Worm (Caenorhabditis elegans) whole organism, L4 larva: ENCODE measurements around the gene srx-24.

ENCODE experiments used
- F26F4.8 ChIP-seq: fragments of 200-800 bp; sonication (Bioruptor generic); conservative IDR thresholded peaks from 2 replicates; pipeline ENCODE4 v1.3.6; 2022; ENCODE audit warnings: missing genetic modification characterization, missing compliant biosample characterization
- F37D6.2 ChIP-seq: sonication (generic microtip); optimal IDR thresholded peaks from 2 replicates; lab custom pipeline; 2016; ENCODE audit warnings: mild to moderate bottlenecking, missing genetic modification characterization, missing compliant biosample characterization
- R02D3.7 ChIP-seq: fragments of 150-350 bp; sonication (generic microtip); optimal IDR thresholded peaks from 3 replicates; lab custom pipeline; 2014; ENCODE audit warnings: missing biosample characterization, missing genetic modification characterization
- ZK337.2 ChIP-seq: fragments of 200-800 bp; sonication (Bioruptor generic); IDR thresholded peaks from 2 replicates; pipeline ENCODE4 v1.3.6; 2022; ENCODE audit warnings: missing genetic modification reagents, missing genetic modification characterization, missing compliant biosample characterization
- aha-1 ChIP-seq: fragments of 150-350 bp; peaks from one replicate; lab custom pipeline; 2014; ENCODE audit warnings: missing biosample characterization, missing genetic modification characterization
- ama-1 ChIP-seq: fragments of 150-350 bp; optimal IDR thresholded peaks from 2 replicates; lab custom pipeline; 2014; ENCODE audit warnings: inconsistent platforms, mixed read lengths
- arid-1 ChIP-seq: fragments of 200-800 bp; sonication (Bioruptor generic); conservative IDR thresholded peaks from 2 replicates; pipeline ENCODE4 v1.3.6; 2022; ENCODE audit warnings: missing genetic modification reagents, missing genetic modification characterization, missing compliant biosample characterization
- attf-4 ChIP-seq: sonication (generic microtip); optimal IDR thresholded peaks from 3 replicates; lab custom pipeline; 2017; ENCODE audit warnings: missing biosample characterization, missing genetic modification characterization
- ceh-62 ChIP-seq: sonication (generic microtip); optimal IDR thresholded peaks from 2 replicates; lab custom pipeline; 2017; ENCODE audit warnings: missing biosample characterization, missing genetic modification characterization
- ceh-82 ChIP-seq: sonication (generic microtip); optimal IDR thresholded peaks from 2 replicates; lab custom pipeline; 2017; ENCODE audit warnings: missing biosample characterization, missing genetic modification characterization
- ces-1 ChIP-seq: fragments of 150-350 bp; sonication (generic microtip); optimal IDR thresholded peaks from 4 replicates; lab custom pipeline; 2014; ENCODE audit warnings: missing biosample characterization, missing genetic modification reagents, missing genetic modification characterization
- ctbp-1 ChIP-seq: fragments of 200-800 bp; sonication (Bioruptor generic); IDR thresholded peaks from 2 replicates; pipeline ENCODE4 v1.3.6; 2022; ENCODE audit warnings: missing genetic modification reagents, missing genetic modification characterization, missing compliant biosample characterization
- daf-16 ChIP-seq, 3 experiments: sonication (generic microtip); optimal IDR thresholded peaks; 2 replicates each; lab custom pipeline; 2016 to 2017; ENCODE audit warnings: missing genetic modification characterization in 3 of 3, missing genetic modification reagents in 3 of 3, mild to moderate bottlenecking in 2 of 3, missing compliant biosample characterization in 2 of 3, missing biosample characterization in 1 of 3, moderate library complexity in 1 of 3
- dmd-6 ChIP-seq: fragments of 200-800 bp; sonication (Bioruptor generic); IDR thresholded peaks from 2 replicates; pipeline ENCODE4 v1.3.6; 2022; ENCODE audit warnings: missing genetic modification reagents, missing genetic modification characterization, missing compliant biosample characterization
- dmd-8 ChIP-seq: fragments of 200-800 bp; sonication (Bioruptor generic); IDR thresholded peaks from 2 replicates; pipeline ENCODE4 v1.3.6; 2022; ENCODE audit warnings: missing genetic modification characterization, missing compliant biosample characterization
- dmd-9 ChIP-seq: fragments of 200-800 bp; sonication (Bioruptor generic); IDR thresholded peaks from 2 replicates; pipeline ENCODE4 v1.3.6; 2022; ENCODE audit warnings: missing genetic modification reagents, missing genetic modification characterization, missing compliant biosample characterization
- egl-27 ChIP-seq: sonication (generic microtip); optimal IDR thresholded peaks from 3 replicates; lab custom pipeline; 2017; ENCODE audit warnings: missing biosample characterization, missing genetic modification reagents, missing genetic modification characterization
- fkh-10 ChIP-seq: fragments of 150-350 bp; optimal IDR thresholded peaks from 2 replicates; lab custom pipeline; 2014; ENCODE audit warnings: missing biosample characterization, missing genetic modification reagents, missing genetic modification characterization
- gei-8 ChIP-seq: fragments of 200-800 bp; sonication (Bioruptor generic); optimal IDR thresholded peaks from 2 replicates; lab custom pipeline; 2018; ENCODE audit warnings: mild to moderate bottlenecking, missing genetic modification characterization, missing compliant biosample characterization
- lim-7 ChIP-seq: fragments of 200-800 bp; sonication (Bioruptor generic); IDR thresholded peaks from 2 replicates; pipeline ENCODE4 v1.3.6; 2022; ENCODE audit warnings: missing genetic modification characterization, missing compliant biosample characterization
- lin-13 ChIP-seq: fragments of 150-350 bp; optimal IDR thresholded peaks from 2 replicates; lab custom pipeline; 2014; ENCODE audit warnings: missing biosample characterization, missing genetic modification reagents, missing genetic modification characterization
- lin-15B ChIP-seq: fragments of 150-350 bp; sonication (generic microtip); optimal IDR thresholded peaks from 3 replicates; lab custom pipeline; 2014; ENCODE audit warnings: missing biosample characterization, missing genetic modification characterization
- lin-39 ChIP-seq: fragments of 150-350 bp; optimal IDR thresholded peaks from 2 replicates; lab custom pipeline; 2014; ENCODE audit warnings: missing biosample characterization, missing genetic modification reagents, missing genetic modification characterization
- madf-5 ChIP-seq, 2 experiments: fragments of 200-800 bp; sonication (Bioruptor generic); IDR thresholded peaks; 2 replicates each; pipeline ENCODE4 v1.3.6; 2022; ENCODE audit warnings: missing compliant biosample characterization in 2 of 2, missing genetic modification characterization in 2 of 2
- mxl-3 ChIP-seq: fragments of 200-800 bp; sonication (Bioruptor generic); optimal IDR thresholded peaks from 2 replicates; lab custom pipeline; 2018; ENCODE audit warnings: mild to moderate bottlenecking, missing genetic modification characterization, missing compliant biosample characterization
- nhr-28 ChIP-seq: fragments of 150-350 bp; optimal IDR thresholded peaks from 2 replicates; lab custom pipeline; 2014; ENCODE audit warnings: missing biosample characterization, missing genetic modification characterization
- nhr-41 ChIP-seq: fragments of 200-800 bp; sonication (Bioruptor generic); IDR thresholded peaks from 2 replicates; pipeline ENCODE4 v1.3.6; 2022; ENCODE audit warnings: missing genetic modification reagents, missing genetic modification characterization, missing compliant biosample characterization
- nhr-42 ChIP-seq: fragments of 200-800 bp; sonication (Bioruptor generic); IDR thresholded peaks from 2 replicates; pipeline ENCODE4 v1.3.6; 2022; ENCODE audit warnings: missing genetic modification characterization, missing compliant biosample characterization
- set-16 ChIP-seq: fragments of 200-800 bp; sonication (Bioruptor generic); IDR thresholded peaks from 2 replicates; pipeline ENCODE4 v1.3.6; 2022; ENCODE audit warnings: missing genetic modification reagents, missing genetic modification characterization, missing compliant biosample characterization
- skn-1 ChIP-seq: fragments of 150-350 bp; optimal IDR thresholded peaks from 2 replicates; lab custom pipeline; 2014; ENCODE audit warnings: missing biosample characterization, missing genetic modification characterization
- spr-1 ChIP-seq: sonication (generic microtip); optimal IDR thresholded peaks from 2 replicates; lab custom pipeline; 2016; ENCODE audit warnings: mild to moderate bottlenecking, missing genetic modification characterization, missing compliant biosample characterization
- tag-97 ChIP-seq: fragments of 200-800 bp; sonication (Bioruptor generic); IDR thresholded peaks from 2 replicates; pipeline ENCODE4 v1.3.6; 2022; ENCODE audit warnings: missing genetic modification characterization, missing compliant biosample characterization
- unc-130 ChIP-seq: sonication (generic microtip); optimal IDR thresholded peaks from 2 replicates; lab custom pipeline; 2016; ENCODE audit warnings: missing genetic modification reagents, missing genetic modification characterization, missing compliant biosample characterization
- unc-39 ChIP-seq: sonication (generic microtip); optimal IDR thresholded peaks from 2 replicates; lab custom pipeline; 2017; ENCODE audit warnings: missing biosample characterization, missing genetic modification characterization
- vab-7 ChIP-seq: fragments of 200-800 bp; sonication (Bioruptor generic); IDR thresholded peaks from 2 replicates; pipeline ENCODE4 v1.3.6; 2022; ENCODE audit warnings: missing genetic modification reagents, missing genetic modification characterization, missing compliant biosample characterization
- zfp-2 ChIP-seq: sonication (generic microtip); optimal IDR thresholded peaks from 2 replicates; lab custom pipeline; 2016; ENCODE audit warnings: mild to moderate bottlenecking, missing genetic modification characterization, missing compliant biosample characterization
- zfp-3 ChIP-seq: fragments of 200-800 bp; sonication (Bioruptor generic); conservative IDR thresholded peaks from 2 replicates; pipeline ENCODE4 v1.3.6; 2022; ENCODE audit warnings: missing genetic modification reagents, missing genetic modification characterization, missing compliant biosample characterization
- zip-2 ChIP-seq: fragments of 150-350 bp; optimal IDR thresholded peaks from 2 replicates; lab custom pipeline; 2014; ENCODE audit warnings: missing biosample characterization, missing genetic modification characterization
- ztf-11 ChIP-seq: fragments of 150-350 bp; optimal IDR thresholded peaks from 2 replicates; lab custom pipeline; 2014; ENCODE audit warnings: missing biosample characterization, missing genetic modification characterization

Gene srx-24

ce11 chrV:2750006-2750405 is at the start of gene srx-24:
Gene srx-24, minus strand, starts transcription at chrV:2750106.
- TF ChIP-seq mxl-3 (GFP tag; lab: Kevin White, UChicago) (no peak), R02D3.7 (tag; lab: Kevin White, UChicago) (no peak), unc-130 (GFP tag; lab: Kevin White, UChicago) (no peak), daf-16 (GFP tag; optimal IDR thresholded peaks at IDR 0.05; lab: Kevin White, UChicago) (no peak), daf-16 (tag; optimal IDR thresholded peaks at IDR 0.05; lab: Kevin White, UChicago) (no peak), zip-2 (tag; lab: Kevin White, UChicago) (no peak), F26F4.8 (GFP tag; lab: Robert Waterston, UW) (no peak), ces-1 (GFP tag; lab: Kevin White, UChicago) (no peak), dmd-8 (GFP tag; lab: Robert Waterston, UW) (no peak), spr-1 (no peak), ztf-11 (no peak), madf-5 (GFP tag; IDR thresholded peaks at IDR 0.05; lab: Robert Waterston, UW) (no peak), lin-15B (tag; lab: Kevin White, UChicago) (no peak), egl-27 (tag; lab: Kevin White, UChicago) (no peak), lim-7 (GFP tag; lab: Robert Waterston, UW) (no peak), ama-1 (lab: Kevin White, UChicago) (no peak), ZK337.2 (GFP tag; lab: Robert Waterston, UW) (no peak), dmd-6 (GFP tag; lab: Robert Waterston, UW) (no peak), arid-1 (GFP tag; lab: Robert Waterston, UW) (no peak), lin-39 (tag; lab: Kevin White, UChicago) (no peak)

DNA sequence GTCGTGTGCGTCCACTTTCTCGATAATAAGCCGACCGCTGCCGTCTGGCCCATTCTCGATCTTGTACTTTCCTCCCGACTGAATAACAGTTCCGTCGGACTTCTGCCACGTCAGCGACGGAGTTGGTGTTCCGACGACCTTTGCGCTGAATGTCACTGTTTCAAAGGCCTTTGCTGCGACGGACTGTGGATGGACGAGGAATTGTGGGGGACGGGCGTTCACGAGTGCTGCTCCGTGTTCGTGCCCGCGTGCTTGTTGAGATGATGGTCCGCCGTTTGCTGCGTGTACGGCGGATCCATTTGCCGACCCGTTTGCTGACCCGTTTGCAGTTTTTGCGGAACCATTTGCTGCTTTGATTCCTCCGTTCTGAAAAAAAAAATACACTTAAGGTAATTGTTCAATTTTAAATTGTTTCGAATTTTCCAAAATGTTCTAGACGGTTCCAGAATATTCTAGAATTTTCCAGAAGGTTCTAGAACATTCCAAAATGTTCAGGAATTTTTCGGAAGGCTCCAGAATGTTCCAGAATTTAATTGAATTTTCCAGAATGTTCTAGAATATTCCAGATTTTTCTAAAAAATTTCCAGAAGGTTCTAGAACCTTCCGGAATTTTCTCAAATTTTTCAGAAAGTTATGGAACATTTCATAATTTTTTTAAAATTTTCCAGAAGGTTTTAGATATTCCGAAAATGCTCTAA is 49.4 kb upstream of the srx-24 start:
- no peak for TF ChIP-seq mxl-3 (GFP tag; lab: Kevin White, UChicago)
- no peak for TF ChIP-seq lin-13 (GFP tag; lab: Kevin White, UChicago)
- TF ChIP-seq set-16 (GFP tag; lab: Robert Waterston, UW), result peak; percentile 53; the same call in 1 of the 2 replicates
- no peak for TF ChIP-seq fkh-10 (GFP tag; lab: Kevin White, UChicago)

DNA sequence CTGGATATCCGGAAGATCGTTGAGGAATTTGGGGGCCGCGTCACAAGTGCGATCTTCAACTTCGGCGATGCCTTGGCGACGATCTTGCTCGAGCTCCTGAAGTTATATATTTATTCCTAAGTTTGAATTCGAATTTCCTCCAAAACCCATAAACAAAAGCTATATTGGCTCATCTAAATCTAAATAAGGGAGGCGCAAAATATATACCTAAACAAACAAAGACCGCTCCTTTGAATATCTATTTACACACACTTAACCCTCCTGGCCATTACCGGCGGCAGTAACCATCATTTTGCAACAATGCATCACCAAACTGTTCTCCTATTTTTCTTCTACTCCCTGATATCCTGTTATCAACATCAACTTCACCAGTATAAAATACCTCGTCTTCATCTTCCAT is 46.1 kb upstream of the srx-24 start, which contains the start of gene F54E2.2:
Gene F54E2.2, plus strand, starts transcription at position 301 of the 400 bp plus-strand sequence.
- TF ChIP-seq nhr-41, result no peak
- TF ChIP-seq nhr-42 (GFP tag; lab: Robert Waterston, UW), result no peak
- no peak for TF ChIP-seq skn-1
- no peak for TF ChIP-seq nhr-28
- no peak for TF ChIP-seq zfp-3
- TF ChIP-seq F37D6.2 (tag; lab: Kevin White, UChicago), result no peak
- TF ChIP-seq attf-4 (tag; lab: Kevin White, UChicago), result no peak
- TF ChIP-seq lin-39 (tag; lab: Kevin White, UChicago), result no peak
- TF ChIP-seq gei-8 (GFP tag; lab: Kevin White, UChicago), result no peak
- no peak for TF ChIP-seq vab-7 (GFP tag; lab: Robert Waterston, UW)
- no peak for TF ChIP-seq lin-13 (GFP tag; lab: Kevin White, UChicago)
- no peak for TF ChIP-seq dmd-8 (GFP tag; lab: Robert Waterston, UW)
- TF ChIP-seq unc-39, result no peak
- TF ChIP-seq dmd-9 (GFP tag; lab: Robert Waterston, UW), result no peak
- TF ChIP-seq, all 104 proteins: peak for 0

DNA sequence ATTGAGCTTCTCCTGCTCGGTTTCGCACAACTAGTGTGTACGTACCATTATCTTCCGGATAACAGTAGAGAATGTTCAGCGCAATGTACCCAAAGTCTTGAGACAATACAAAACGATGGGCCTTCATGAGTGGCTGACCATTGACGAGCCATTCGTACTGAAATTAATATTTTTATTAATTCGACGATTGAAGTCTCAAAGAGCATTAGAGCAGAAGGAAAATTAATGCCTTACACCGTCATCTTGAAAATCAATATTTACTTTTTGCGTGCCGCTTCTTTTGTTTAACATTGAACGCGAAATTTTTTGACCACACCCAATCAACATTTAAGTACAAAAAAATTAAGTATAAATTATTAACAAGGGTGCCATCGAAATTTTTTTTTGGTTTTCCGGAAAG is 43.1 kb upstream of the srx-24 start:
- no peak for TF ChIP-seq ctbp-1 (GFP tag; lab: Robert Waterston, UW)
- TF ChIP-seq zfp-2, result no peak
- TF ChIP-seq gei-8 (GFP tag; lab: Kevin White, UChicago), result no peak
- no peak for TF ChIP-seq tag-97 (GFP tag; lab: Robert Waterston, UW)
- peak; percentile 66 for TF ChIP-seq aha-1 (tag; lab: Kevin White, UChicago)
- no peak for TF ChIP-seq ceh-82 (tag; lab: Kevin White, UChicago)
- no peak for TF ChIP-seq ceh-62 (tag; lab: Kevin White, UChicago)
- no peak for TF ChIP-seq zfp-3
